Worm (Caenorhabditis elegans) whole organism, midembryonic: ENCODE measurements around the gene add-1.

Experiments used
- T22C8.4 ChIP-seq: fragments of 200-800 bp; sonication (Bioruptor generic); IDR thresholded peaks from 2 replicates; pipeline ENCODE4 v1.3.6; 2022; ENCODE audit warnings: missing genetic modification characterization, missing compliant biosample characterization
- cog-1 ChIP-seq: sonication (generic microtip); optimal IDR thresholded peaks from 2 replicates; lab custom pipeline; 2016; ENCODE audit warnings: missing genetic modification characterization, missing compliant biosample characterization
- flt-1 ChIP-seq: fragments of 200-800 bp; sonication (Bioruptor generic); IDR thresholded peaks from 2 replicates; pipeline ENCODE4 v1.3.6; 2022; ENCODE audit warnings: missing genetic modification characterization, missing compliant biosample characterization
- klf-2 ChIP-seq: fragments of 200-800 bp; sonication (Bioruptor generic); conservative IDR thresholded peaks from 2 replicates; pipeline ENCODE4 v1.3.6; 2022; ENCODE audit warnings: missing genetic modification reagents, missing genetic modification characterization, missing compliant biosample characterization
- med-1 ChIP-seq: sonication (generic microtip); optimal IDR thresholded peaks from 2 replicates; lab custom pipeline; 2017; ENCODE audit warnings: missing genetic modification characterization, mild to moderate bottlenecking, missing compliant biosample characterization, antibody characterized with exemption, missing genetic modification reagents; ENCODE audit not compliant: insufficient read depth
- ref-1 ChIP-seq: fragments of 200-800 bp; sonication (Bioruptor generic); conservative IDR thresholded peaks from 2 replicates; pipeline ENCODE4 v1.3.6; 2022; ENCODE audit warnings: missing genetic modification reagents, missing genetic modification characterization, missing compliant biosample characterization
- tab-1 ChIP-seq: fragments of 200-800 bp; sonication (Bioruptor generic); IDR thresholded peaks from 2 replicates; pipeline ENCODE4 v1.3.6; 2022; ENCODE audit warnings: missing genetic modification characterization, missing compliant biosample characterization
- ztf-23 ChIP-seq: fragments of 200-800 bp; sonication (Bioruptor generic); IDR thresholded peaks from 2 replicates; pipeline ENCODE4 v1.3.6; 2022; ENCODE audit warnings: missing genetic modification reagents, missing genetic modification characterization, missing compliant biosample characterization
- ztf-29 ChIP-seq: fragments of 200-800 bp; sonication (Bioruptor generic); IDR thresholded peaks from 2 replicates; pipeline ENCODE4 v1.3.6; 2022; ENCODE audit warnings: missing genetic modification reagents, missing genetic modification characterization, missing compliant biosample characterization

ce11 chrX:4809753-4810424 is 50.0 kb downstream of the add-1 start:
- TF ChIP-seq ztf-23 (GFP tag; lab: Robert Waterston, UW) (no peak), flt-1 (GFP tag; lab: Robert Waterston, UW) (peak; percentile 18; the same call in 1 of the 2 replicates), ztf-29 (no peak), T22C8.4 (GFP tag; lab: Robert Waterston, UW) (no peak), ref-1 (GFP tag; lab: Robert Waterston, UW) (no peak), tab-1 (GFP tag; lab: Robert Waterston, UW) (no peak), klf-2 (no peak), cog-1 (tag; lab: Kevin White, UChicago) (no peak), med-1 (GFP tag; lab: Kevin White, UChicago) (no peak)
